Fruit fly (Drosophila melanogaster) whole organism, wandering third instar larva: Measurements from ENCODE around the gene glob3.

Experiments
- Abd-B ChIP-seq: fragments of >200 bp; optimal IDR thresholded peaks from 2 replicates; lab custom pipeline; 2017; ENCODE audit warnings: missing biosample characterization, missing genetic modification characterization
- CG32264 ChIP-seq: fragments of 200-800 bp; sonication (Bioruptor generic); optimal IDR thresholded peaks from 2 replicates; lab custom pipeline; 2016; ENCODE audit warnings: missing biosample characterization, missing genetic modification characterization
- CG9705 ChIP-seq: fragments of 200-800 bp; sonication (Bioruptor generic); optimal IDR thresholded peaks from 2 replicates; lab custom pipeline; 2018; ENCODE audit warnings: missing biosample characterization, mild to moderate bottlenecking, missing genetic modification characterization
- CrebA ChIP-seq: fragments of 200-800 bp; sonication (Bioruptor generic); optimal IDR thresholded peaks from 2 replicates; lab custom pipeline; 2016; ENCODE audit warnings: missing biosample characterization, mild to moderate bottlenecking, missing genetic modification characterization, borderline replicate concordance
- Dfd ChIP-seq: fragments of >200 bp; optimal IDR thresholded peaks from 2 replicates; lab custom pipeline; 2017; ENCODE audit warnings: missing biosample characterization, missing genetic modification characterization
- Dif ChIP-seq: fragments of 200-275, 200-300 bp; sonication (Bioruptor generic); optimal IDR thresholded peaks from 2 replicates; lab custom pipeline; 2018; ENCODE audit warnings: missing biosample characterization, missing genetic modification characterization; ENCODE audit not compliant: partially characterized antibody
- GATAd ChIP-seq: sonication (Bioruptor generic); optimal IDR thresholded peaks from 2 replicates; lab custom pipeline; 2016; ENCODE audit warnings: missing biosample characterization, missing genetic modification characterization
- HLH106 ChIP-seq: fragments of 200-800 bp; optimal IDR thresholded peaks from 3 replicates; lab custom pipeline; 2019; ENCODE audit warnings: missing biosample characterization, mild to moderate bottlenecking, missing genetic modification characterization, moderate library complexity
- Hnf4 ChIP-seq: fragments of 200-800 bp; sonication (Bioruptor generic); optimal IDR thresholded peaks from 2 replicates; lab custom pipeline; 2016; ENCODE audit warnings: missing biosample characterization, mild to moderate bottlenecking, missing genetic modification characterization
- Hr78 ChIP-seq: fragments of >200 bp; optimal IDR thresholded peaks from 2 replicates; lab custom pipeline; 2017; ENCODE audit warnings: missing biosample characterization, missing genetic modification characterization
- Hr83 ChIP-seq: fragments of 200-300 bp; sonication (Bioruptor generic); optimal IDR thresholded peaks from 2 replicates; lab custom pipeline; 2016; ENCODE audit warnings: missing biosample characterization, mild to moderate bottlenecking, missing genetic modification characterization, moderate library complexity; ENCODE audit not compliant: poor library complexity, severe bottlenecking
- Jra ChIP-seq: sonication (Bioruptor generic); optimal IDR thresholded peaks from 2 replicates; lab custom pipeline; 2016; ENCODE audit warnings: missing biosample characterization, missing genetic modification characterization
- Mio ChIP-seq: sonication (Bioruptor generic); optimal IDR thresholded peaks from 2 replicates; lab custom pipeline; 2016; ENCODE audit warnings: missing biosample characterization, missing genetic modification characterization
- Myc ChIP-seq: fragments of >200 bp; optimal IDR thresholded peaks from 2 replicates; lab custom pipeline; 2017
- N ChIP-seq: fragments of >200 bp; optimal IDR thresholded peaks from 2 replicates; lab custom pipeline; 2018; ENCODE audit warnings: missing biosample characterization, missing external identifiers, missing genetic modification characterization
- OdsH ChIP-seq: fragments of 200-800 bp; sonication (Bioruptor generic); optimal IDR thresholded peaks from 2 replicates; lab custom pipeline; 2016; ENCODE audit warnings: missing biosample characterization, mild to moderate bottlenecking, missing genetic modification characterization
- Rel ChIP-seq, 2 experiments: fragments of 200-800 bp; sonication (Bioruptor generic) in 1 of 2; optimal IDR thresholded peaks; 2 replicates in 1 of 2; 3 replicates in 1 of 2; lab custom pipeline; 2016 to 2019; ENCODE audit warnings: mild to moderate bottlenecking in 2 of 2, missing biosample characterization in 2 of 2, missing genetic modification characterization in 2 of 2, moderate library complexity in 1 of 2
- br ChIP-seq: fragments of 200-800 bp; sonication (Bioruptor generic); optimal IDR thresholded peaks from 2 replicates; lab custom pipeline; 2016; ENCODE audit warnings: missing biosample characterization, missing genetic modification characterization
- brk ChIP-seq: fragments of 200-800 bp; sonication (Bioruptor generic); optimal IDR thresholded peaks from 2 replicates; lab custom pipeline; 2016; ENCODE audit warnings: missing biosample characterization, mild to moderate bottlenecking, missing genetic modification characterization
- dl ChIP-seq, 2 experiments: fragments of 175-275, 200-275 bp in 1 of 2; fragments of 200-275 bp in 1 of 2; sonication (Bioruptor generic); optimal IDR thresholded peaks; lab custom pipeline; 2018; ENCODE audit warnings: mild to moderate bottlenecking in 2 of 2, missing biosample characterization in 2 of 2, missing genetic modification characterization in 2 of 2, moderate library complexity in 2 of 2; ENCODE audit not compliant: partially characterized antibody in 2 of 2, insufficient read depth in 1 of 2
- dmrt93B ChIP-seq: fragments of 200-800 bp; sonication (Bioruptor generic); optimal IDR thresholded peaks from 2 replicates; lab custom pipeline; 2018; ENCODE audit warnings: missing biosample characterization, mild to moderate bottlenecking, missing genetic modification characterization
- dsf ChIP-seq: sonication (Bioruptor generic); optimal IDR thresholded peaks from 2 replicates; lab custom pipeline; 2016; ENCODE audit warnings: missing biosample characterization, missing genetic modification characterization, borderline replicate concordance
- ey ChIP-seq: fragments of 200-800 bp; sonication (Bioruptor generic); optimal IDR thresholded peaks from 2 replicates; lab custom pipeline; 2016; ENCODE audit warnings: missing biosample characterization, missing genetic modification characterization
- foxo ChIP-seq, 2 experiments: fragments of 200-800 bp; sonication (Bioruptor generic); optimal IDR thresholded peaks; 2 replicates in 1 of 2; 3 replicates in 1 of 2; lab custom pipeline; 2016 to 2017; ENCODE audit warnings: missing biosample characterization in 2 of 2, missing genetic modification characterization in 2 of 2
- fru ChIP-seq: fragments of 200-800 bp; sonication (Bioruptor generic); optimal IDR thresholded peaks from 3 replicates; lab custom pipeline; 2016; ENCODE audit warnings: missing biosample characterization, mild to moderate bottlenecking, missing genetic modification characterization
- h ChIP-seq: fragments of 200-800 bp; sonication (Bioruptor generic); optimal IDR thresholded peaks from 3 replicates; lab custom pipeline; 2016; ENCODE audit warnings: missing biosample characterization, mild to moderate bottlenecking, missing genetic modification characterization
- lola ChIP-seq: fragments of >200 bp; optimal IDR thresholded peaks from 2 replicates; lab custom pipeline; 2017; ENCODE audit warnings: missing biosample characterization, missing genetic modification characterization
- psq ChIP-seq: fragments of 200-800 bp; sonication (Bioruptor generic); optimal IDR thresholded peaks from 3 replicates; lab custom pipeline; 2017; ENCODE audit warnings: missing biosample characterization, mild to moderate bottlenecking, missing genetic modification characterization, moderate library complexity
- sage ChIP-seq: fragments of 200-800 bp; sonication (Bioruptor generic); optimal IDR thresholded peaks from 2 replicates; lab custom pipeline; 2016; ENCODE audit warnings: missing biosample characterization, mild to moderate bottlenecking, missing genetic modification characterization
- sv ChIP-seq: fragments of 200-800 bp; sonication (Bioruptor generic); optimal IDR thresholded peaks from 3 replicates; lab custom pipeline; 2016; ENCODE audit warnings: missing biosample characterization, missing genetic modification characterization
- tai ChIP-seq: sonication (Bioruptor generic); optimal IDR thresholded peaks from 2 replicates; lab custom pipeline; 2016; ENCODE audit warnings: missing biosample characterization, missing genetic modification characterization
- usp ChIP-seq: fragments of >200 bp; optimal IDR thresholded peaks from 2 replicates; lab custom pipeline; 2017; ENCODE audit warnings: missing biosample characterization, missing genetic modification characterization
- woc ChIP-seq: sonication (Bioruptor generic); optimal IDR thresholded peaks from 2 replicates; lab custom pipeline; 2016; ENCODE audit warnings: missing biosample characterization, mild to moderate bottlenecking, missing genetic modification characterization

The glob3 gene

DNA sequence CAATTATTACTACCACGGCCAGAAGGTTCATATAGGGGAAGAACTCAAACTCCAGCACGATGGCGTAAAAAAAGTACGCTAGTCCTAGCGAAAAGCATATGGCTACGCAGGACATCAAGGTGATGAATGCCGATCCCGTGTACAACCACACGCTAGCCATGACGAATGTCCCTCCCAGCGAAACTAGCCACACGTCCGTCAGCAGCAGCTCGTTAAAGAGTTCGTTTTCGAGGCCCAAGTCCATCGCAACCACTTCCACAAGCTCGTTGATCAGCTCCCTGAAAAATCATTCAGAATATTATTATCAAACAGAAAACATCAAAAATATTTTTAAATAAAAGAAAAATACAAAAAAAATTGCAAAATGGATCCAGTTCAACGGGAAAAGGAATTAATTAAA is 23.2 kb downstream of the glob3 start, which contains the start of gene CG34287:
Gene CG34287, plus strand, starts transcription at position 301 of the 400 bp plus-strand sequence.
- TF ChIP-seq Myc (lab: Kevin White, UChicago) (no peak), foxo (GFP tag; optimal IDR thresholded peaks at IDR 0.05; lab: Kevin White, UChicago) (no peak), Dfd (GFP tag; lab: Kevin White, UChicago) (no peak), Jra (GFP tag; lab: Kevin White, UChicago) (no peak), Hr83 (no peak), lola (GFP tag; lab: Kevin White, UChicago) (no peak), Dif (GFP tag; lab: Kevin White, UChicago) (no peak), Abd-B (GFP tag; lab: Kevin White, UChicago) (no peak), dl (GFP tag; optimal IDR thresholded peaks at IDR 0.05; lab: Kevin White, UChicago; ENCODE audit: insufficient read depth in 1 of 2, partially characterized antibody in 2 of 2) (no peak), dsf (GFP tag; lab: Kevin White, UChicago) (no peak), CrebA (GFP tag; lab: Kevin White, UChicago) (no peak), usp (GFP tag; lab: Kevin White, UChicago) (no peak)

DNA sequence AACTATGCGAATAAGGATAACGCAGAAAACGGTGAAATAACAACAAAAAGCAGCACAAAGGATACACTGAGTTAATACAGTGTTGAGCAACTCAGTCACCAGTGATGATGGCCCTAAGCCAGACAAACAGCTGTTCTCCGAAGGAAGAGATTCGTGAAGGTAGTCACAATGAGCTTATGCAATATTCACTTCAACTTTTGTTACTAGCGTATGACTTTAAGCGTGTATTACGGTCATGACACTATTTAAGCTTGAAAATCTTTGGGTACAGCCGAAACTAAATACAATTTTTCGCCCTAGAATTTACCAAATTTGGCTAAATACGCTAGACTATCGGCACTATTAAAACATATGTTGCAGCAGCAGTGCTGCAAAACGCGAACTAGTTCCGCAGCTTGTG is 26.4 kb downstream of the glob3 start, which contains the start of the genes disp and ECSIT:
Gene disp, minus strand, starts transcription at position 97 of the 400 bp plus-strand sequence.
Gene ECSIT, plus strand, starts transcription at position 371 of the 400 bp plus-strand sequence.
- TF ChIP-seq GATAd (GFP tag; lab: Kevin White, UChicago), result no peak
- peak; percentile 34 for TF ChIP-seq sv (GFP tag; lab: Kevin White, UChicago)
- TF ChIP-seq Dif (GFP tag; lab: Kevin White, UChicago), result no peak
- TF ChIP-seq OdsH (GFP tag; lab: Kevin White, UChicago), result peak; percentile 44
- TF ChIP-seq Hr78 (GFP tag; lab: Kevin White, UChicago), result no peak
- no peak for TF ChIP-seq CG32264 (GFP tag; lab: Kevin White, UChicago)
- TF ChIP-seq tai (GFP tag; lab: Kevin White, UChicago), result no peak
- no peak for TF ChIP-seq Hr83
- TF ChIP-seq br (GFP tag; lab: Kevin White, UChicago), result peak; percentile 46
- no peak for TF ChIP-seq N
- no peak for TF ChIP-seq dsf (GFP tag; lab: Kevin White, UChicago)
- TF ChIP-seq h (GFP tag; lab: Kevin White, UChicago), result no peak
- TF ChIP-seq psq (GFP tag; lab: Kevin White, UChicago), result peak; percentile 34
- TF ChIP-seq lola (GFP tag; lab: Kevin White, UChicago), result no peak
- TF ChIP-seq brk (GFP tag; lab: Kevin White, UChicago), result no peak
- peak; percentile 38 for TF ChIP-seq CG9705 (GFP tag; lab: Kevin White, UChicago)
- no peak for TF ChIP-seq usp (GFP tag; lab: Kevin White, UChicago)
- TF ChIP-seq Myc (lab: Kevin White, UChicago), result peak; percentile 98
- TF ChIP-seq ey (GFP tag; lab: Kevin White, UChicago), result no peak
- no peak for TF ChIP-seq Jra (GFP tag; lab: Kevin White, UChicago)
- no peak for TF ChIP-seq fru (GFP tag; lab: Kevin White, UChicago)
- no peak for TF ChIP-seq Mio (GFP tag; lab: Kevin White, UChicago)
- TF ChIP-seq dmrt93B (GFP tag; lab: Kevin White, UChicago), result peak; percentile 28
- TF ChIP-seq Rel (GFP tag; optimal IDR thresholded peaks at IDR 0.05; lab: Kevin White, UChicago), result no peak
- TF ChIP-seq Rel (tag; optimal IDR thresholded peaks at IDR 0.05; lab: Kevin White, UChicago), result no peak
- TF ChIP-seq woc (GFP tag; lab: Kevin White, UChicago), result peak; percentile 83
- peak; percentile 61 for TF ChIP-seq HLH106 (tag; lab: Kevin White, UChicago)
- no peak for TF ChIP-seq Hnf4 (GFP tag; lab: Kevin White, UChicago)
- TF ChIP-seq, all 38 proteins: peak for 9

DNA sequence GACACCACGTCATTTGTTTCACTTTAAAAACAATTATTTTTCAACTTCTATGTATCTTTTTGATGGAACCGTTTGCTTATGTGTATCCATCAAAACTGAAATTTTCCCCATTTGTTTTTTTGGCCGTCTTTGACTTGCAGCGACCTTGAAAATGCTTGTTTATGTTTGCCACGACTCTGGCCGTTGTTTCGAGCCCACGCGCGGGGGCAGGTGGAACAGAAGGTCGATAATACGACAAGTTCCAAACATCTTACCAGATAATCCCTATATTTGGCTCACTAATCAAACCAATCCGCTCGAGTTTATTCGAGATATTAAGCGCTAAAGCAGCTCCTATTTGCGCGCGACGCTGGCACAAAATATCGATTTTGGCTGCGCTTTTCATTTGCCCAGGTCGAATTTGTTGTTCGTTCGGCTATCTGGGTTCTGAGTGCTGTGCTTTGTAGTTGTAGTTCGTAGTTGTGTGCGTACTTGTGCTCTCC is 30.9 kb downstream of the glob3 start:
- TF ChIP-seq Dif (GFP tag; lab: Kevin White, UChicago) (peak; percentile 7), sage (no peak)
